1 fruit fly cellular context compared by ENCODE assay signal in genomic region chr2L:3532973-3533525, dm6.
TF ChIP-seq lines count a peak whose summit lies in the region.

No protein-coding gene starts in this region.

TF ChIP-seq in whole organism, embryonic, 481 proteins besides CTCF, POLR2A, EP300 and RAD21 (continued from another document and continues in another):
- TF ChIP-seq pum (GFP tag; optimal IDR thresholded peaks at IDR 0.05; lab: Kevin White, UChicago) (peak; percentile 46), GATAe (GFP tag; conservative IDR thresholded peaks at IDR 0.05; lab: Robert Waterston, UW) (no peak), corto (GFP tag; optimal IDR thresholded peaks at IDR 0.05; lab: Kevin White, UChicago) (no peak), PHDP (tag; optimal IDR thresholded peaks at IDR 0.05; lab: Kevin White, UChicago) (no peak), bab2 (GFP tag; optimal IDR thresholded peaks at IDR 0.05; lab: Kevin White, UChicago) (peak; percentile 36), btn (GFP tag; optimal IDR thresholded peaks at IDR 0.05; lab: Kevin White, UChicago) (peak; percentile 40), Blimp-1 (GFP tag; optimal IDR thresholded peaks at IDR 0.05; lab: Kevin White, UChicago) (peak; percentile 26), Fer3 (tag; optimal IDR thresholded peaks at IDR 0.05; lab: Kevin White, UChicago) (no peak), esg (GFP tag; conservative IDR thresholded peaks at IDR 0.05; lab: Robert Waterston, UW) (0 out of 2 replicates have a peak, but pooled peaks have one; percentile 16), sr (GFP tag; IDR thresholded peaks at IDR 0.05; lab: Robert Waterston, UW) (no peak), CG9609 (GFP tag; optimal IDR thresholded peaks at IDR 0.05; lab: Kevin White, UChicago) (peak; percentile 56), CG9876 (GFP tag; optimal IDR thresholded peaks at IDR 0.05; lab: Kevin White, UChicago) (peak; percentile 31), CG15601 (tag; optimal IDR thresholded peaks at IDR 0.05; lab: Kevin White, UChicago) (no peak), Trl (optimal IDR thresholded peaks at IDR 0.05; lab: Kevin White, UChicago) (no peak), Trl (GFP tag; optimal IDR thresholded peaks at IDR 0.05; lab: Kevin White, UChicago) (peak; percentile 73), CG8944 (GFP tag; optimal IDR thresholded peaks at IDR 0.05; lab: Kevin White, UChicago) (peak; percentile 36), CG7963 (GFP tag; IDR thresholded peaks at IDR 0.05; lab: Robert Waterston, UW; ENCODE audit: partially characterized antibody) (no peak), Fer2 (tag; optimal IDR thresholded peaks at IDR 0.05; lab: Kevin White, UChicago) (no peak), fru (optimal IDR thresholded peaks at IDR 0.05; lab: Kevin White, UChicago) (no peak), CG10267 (tag; optimal IDR thresholded peaks at IDR 0.05; lab: Kevin White, UChicago) (peak; percentile 36), cad (GFP tag; optimal IDR thresholded peaks at IDR 0.05; lab: Kevin White, UChicago) (no peak), HmgZ (tag; optimal IDR thresholded peaks at IDR 0.05; lab: Kevin White, UChicago) (no peak), CG31441 (GFP tag; IDR thresholded peaks at IDR 0.05; lab: Robert Waterston, UW) (peak; percentile 52; the same call in 1 of the 2 replicates), Oaz (GFP tag; IDR thresholded peaks at IDR 0.05; lab: Robert Waterston, UW) (0 out of 2 replicates have a peak, but pooled peaks have one; percentile 12), CG6791 (GFP tag; IDR thresholded peaks at IDR 0.05; lab: Robert Waterston, UW; ENCODE audit: partially characterized antibody) (no peak), hkb (optimal IDR thresholded peaks at IDR 0.05; lab: Kevin White, UChicago) (no peak), hkb (GFP tag; IDR thresholded peaks at IDR 0.05; lab: Robert Waterston, UW) (0 out of 2 replicates have a peak, but pooled peaks have one; percentile 12), CG8478 (optimal IDR thresholded peaks at IDR 0.05; lab: Kevin White, UChicago) (no peak), CG18599 (GFP tag; optimal IDR thresholded peaks at IDR 0.05; lab: Kevin White, UChicago) (no peak), CG2120 (GFP tag; optimal IDR thresholded peaks at IDR 0.05; lab: Kevin White, UChicago) (no peak), CG8089 (GFP tag; optimal IDR thresholded peaks at IDR 0.05; lab: Kevin White, UChicago) (peak; percentile 32), pita (GFP tag; optimal IDR thresholded peaks at IDR 0.05; lab: Kevin White, UChicago) (no peak), CG7271 (tag; optimal IDR thresholded peaks at IDR 0.05; lab: Kevin White, UChicago) (peak; percentile 78), Dek (tag; optimal IDR thresholded peaks at IDR 0.05; lab: Kevin White, UChicago) (no peak), CG4707 (GFP tag; optimal IDR thresholded peaks at IDR 0.05; lab: Kevin White, UChicago) (peak; percentile 17), CG7357 (GFP tag; IDR thresholded peaks at IDR 0.05; lab: Robert Waterston, UW) (peak; percentile 41; the same call in 1 of the 3 replicates), CG2129 (GFP tag; IDR thresholded peaks at IDR 0.05; lab: Robert Waterston, UW; ENCODE audit: partially characterized antibody) (no peak), CG32772 (GFP tag; IDR thresholded peaks at IDR 0.05; lab: Robert Waterston, UW) (peak; percentile 43; the same call in 1 of the 2 replicates), eyg (GFP tag; optimal IDR thresholded peaks at IDR 0.05; lab: Kevin White, UChicago) (no peak), CG6689 (GFP tag; IDR thresholded peaks at IDR 0.05; lab: Robert Waterston, UW) (peak; percentile 65), HLH54F (GFP tag; optimal IDR thresholded peaks at IDR 0.05; lab: Kevin White, UChicago) (no peak), CG1647 (GFP tag; optimal IDR thresholded peaks at IDR 0.05; lab: Kevin White, UChicago) (peak; percentile 20), aop (GFP tag; IDR thresholded peaks at IDR 0.05; lab: Robert Waterston, UW) (0 out of 2 replicates have a peak, but pooled peaks have one; percentile 9), CG8388 (GFP tag; optimal IDR thresholded peaks at IDR 0.05; lab: Kevin White, UChicago) (peak; percentile 24), Sry-δ (GFP tag; optimal IDR thresholded peaks at IDR 0.05; lab: Kevin White, UChicago) (no peak), Hmx (GFP tag; optimal IDR thresholded peaks at IDR 0.05; lab: Kevin White, UChicago) (no peak), Poxn (GFP tag; IDR thresholded peaks at IDR 0.05; lab: Robert Waterston, UW) (no peak), CG11560 (tag; IDR thresholded peaks at IDR 0.05; lab: Robert Waterston, UW) (no peak), psq (GFP tag; optimal IDR thresholded peaks at IDR 0.05; lab: Kevin White, UChicago) (no peak), CG14965 (GFP tag; optimal IDR thresholded peaks at IDR 0.05; lab: Kevin White, UChicago; ENCODE audit: borderline replicate concordance) (no peak), ERR (GFP tag; optimal IDR thresholded peaks at IDR 0.05; lab: Kevin White, UChicago) (no peak), Side (GFP tag; optimal IDR thresholded peaks at IDR 0.05; lab: Kevin White, UChicago) (peak; percentile 49), sima (GFP tag; optimal IDR thresholded peaks at IDR 0.05; lab: Kevin White, UChicago) (no peak), Bdp1 (GFP tag; optimal IDR thresholded peaks at IDR 0.05; lab: Kevin White, UChicago) (no peak), sim (GFP tag; IDR thresholded peaks at IDR 0.05; lab: Robert Waterston, UW) (no peak), Usf (GFP tag; optimal IDR thresholded peaks at IDR 0.05; lab: Kevin White, UChicago) (peak; percentile 28), nerfin-2 (GFP tag; IDR thresholded peaks at IDR 0.05; lab: Robert Waterston, UW; ENCODE audit: partially characterized antibody) (no peak), CG17361 (GFP tag; IDR thresholded peaks at IDR 0.05; lab: Robert Waterston, UW) (peak; percentile 52; the same call in 2 of the 3 replicates), CG7839 (tag; optimal IDR thresholded peaks at IDR 0.05; lab: Kevin White, UChicago) (peak; percentile 44), pan (optimal IDR thresholded peaks at IDR 0.05; lab: Kevin White, UChicago) (no peak), pan (GFP tag; optimal IDR thresholded peaks at IDR 0.05 in 1 of 2, IDR thresholded peaks at IDR 0.05 in 1 of 2) (peak in 1 of 2 experiments; percentile 65), BtbVII (GFP tag; optimal IDR thresholded peaks at IDR 0.05; lab: Kevin White, UChicago) (no peak), CG3995 (GFP tag; optimal IDR thresholded peaks at IDR 0.05; lab: Kevin White, UChicago) (no peak), exex (tag; optimal IDR thresholded peaks at IDR 0.05; lab: Kevin White, UChicago) (no peak), CG14014 (GFP tag; IDR thresholded peaks at IDR 0.05; lab: Robert Waterston, UW) (no peak), CG10321 (GFP tag; IDR thresholded peaks at IDR 0.05; lab: Robert Waterston, UW) (no peak; the same call in 1 of the 2 replicates), grn (GFP tag; optimal IDR thresholded peaks at IDR 0.05; lab: Kevin White, UChicago) (peak; percentile 88), CG16813 (GFP tag; IDR thresholded peaks at IDR 0.05; lab: Robert Waterston, UW; ENCODE audit: partially characterized antibody) (no peak), CG15696 (tag; optimal IDR thresholded peaks at IDR 0.05; lab: Kevin White, UChicago) (peak; percentile 88), CG14860 (GFP tag; IDR thresholded peaks at IDR 0.05; lab: Robert Waterston, UW; ENCODE audit: partially characterized antibody) (no peak), Bteb2 (GFP tag; optimal IDR thresholded peaks at IDR 0.05; lab: Kevin White, UChicago) (no peak), D (optimal IDR thresholded peaks at IDR 0.05; lab: Kevin White, UChicago) (no peak), D (GFP tag; optimal IDR thresholded peaks at IDR 0.05; lab: Kevin White, UChicago) (peak; percentile 20), CG18011 (GFP tag; optimal IDR thresholded peaks at IDR 0.05; lab: Kevin White, UChicago) (no peak), CG16863 (GFP tag; optimal IDR thresholded peaks at IDR 0.05; lab: Kevin White, UChicago) (peak; percentile 25), CG15073 (GFP tag; optimal IDR thresholded peaks at IDR 0.05; lab: Kevin White, UChicago) (no peak), CG34376 (GFP tag; optimal IDR thresholded peaks at IDR 0.05; lab: Kevin White, UChicago) (no peak), CG9727 (GFP tag; optimal IDR thresholded peaks at IDR 0.05; lab: Kevin White, UChicago) (peak; percentile 85), H15 (GFP tag; IDR thresholded peaks at IDR 0.05; lab: Robert Waterston, UW) (no peak), row (GFP tag; IDR thresholded peaks at IDR 0.05; lab: Robert Waterston, UW) (peak; percentile 53), CG7786 (GFP tag; optimal IDR thresholded peaks at IDR 0.05; lab: Kevin White, UChicago) (peak; percentile 51), CG12219 (GFP tag; optimal IDR thresholded peaks at IDR 0.05; lab: Kevin White, UChicago) (no peak), ssp (GFP tag; IDR thresholded peaks at IDR 0.05; lab: Robert Waterston, UW) (peak; percentile 35; the same call in 1 of the 2 replicates), caup (GFP tag; optimal IDR thresholded peaks at IDR 0.05; lab: Kevin White, UChicago; ENCODE audit: severe bottlenecking) (no peak), Chrac-16 (GFP tag; optimal IDR thresholded peaks at IDR 0.05; lab: Kevin White, UChicago) (peak; percentile 68), Sox102F (GFP tag; optimal IDR thresholded peaks at IDR 0.05; lab: Kevin White, UChicago) (peak; percentile 16), CG4617 (GFP tag; optimal IDR thresholded peaks at IDR 0.05; lab: Kevin White, UChicago; ENCODE audit: borderline replicate concordance) (no peak), Lim3 (GFP tag; IDR thresholded peaks at IDR 0.05; lab: Robert Waterston, UW) (no peak), zfh1 (GFP tag; IDR thresholded peaks at IDR 0.05; lab: Robert Waterston, UW) (peak; percentile 79), H2.0 (GFP tag; IDR thresholded peaks at IDR 0.05; lab: Robert Waterston, UW) (no peak), Atf3 (GFP tag; optimal IDR thresholded peaks at IDR 0.05; lab: Kevin White, UChicago) (peak; percentile 17), CG2889 (GFP tag; IDR thresholded peaks at IDR 0.05; lab: Robert Waterston, UW) (no peak), Dfd (GFP tag; optimal IDR thresholded peaks at IDR 0.05; lab: Kevin White, UChicago) (no peak), rib (GFP tag; IDR thresholded peaks at IDR 0.05; lab: Robert Waterston, UW) (no peak), CG3838 (GFP tag; optimal IDR thresholded peaks at IDR 0.05; lab: Kevin White, UChicago) (no peak), CG9215 (GFP tag; IDR thresholded peaks at IDR 0.05; lab: Robert Waterston, UW) (no peak), Lhr (GFP tag; optimal IDR thresholded peaks at IDR 0.05; lab: Kevin White, UChicago) (peak; percentile 10), CG3281 (GFP tag; optimal IDR thresholded peaks at IDR 0.05; lab: Kevin White, UChicago) (no peak), CG4854 (GFP tag; optimal IDR thresholded peaks at IDR 0.05; lab: Kevin White, UChicago) (no peak), CG17912 (GFP tag; optimal IDR thresholded peaks at IDR 0.05; lab: Kevin White, UChicago) (no peak), Max (GFP tag; optimal IDR thresholded peaks at IDR 0.05; lab: Kevin White, UChicago) (peak; percentile 12), Optix (GFP tag; IDR thresholded peaks at IDR 0.05; lab: Robert Waterston, UW) (peak; percentile 54; the same call in 1 of the 3 replicates), MTF-1 (GFP tag; optimal IDR thresholded peaks at IDR 0.05; lab: Kevin White, UChicago; ENCODE audit: borderline replicate concordance) (no peak), chif (GFP tag; optimal IDR thresholded peaks at IDR 0.05; lab: Kevin White, UChicago) (peak; percentile 44 to 76), Adf1 (GFP tag; IDR thresholded peaks at IDR 0.05; lab: Robert Waterston, UW) (no peak), CG11723 (GFP tag; optimal IDR thresholded peaks at IDR 0.05; lab: Kevin White, UChicago) (no peak), Hey (tag; optimal IDR thresholded peaks at IDR 0.05; lab: Kevin White, UChicago) (no peak), CG17328 (GFP tag; IDR thresholded peaks at IDR 0.05; lab: Robert Waterston, UW) (peak; percentile 75), ranshi (GFP tag; IDR thresholded peaks at IDR 0.05; lab: Robert Waterston, UW) (peak; percentile 33; the same call in 1 of the 2 replicates), Asciz (GFP tag; optimal IDR thresholded peaks at IDR 0.05; lab: Kevin White, UChicago) (no peak), salm (tag; optimal IDR thresholded peaks at IDR 0.05; lab: Kevin White, UChicago) (no peak), CG11085 (GFP tag; IDR thresholded peaks at IDR 0.05; lab: Robert Waterston, UW) (no peak), CG4404 (GFP tag; IDR thresholded peaks at IDR 0.05; lab: Robert Waterston, UW) (peak; percentile 85), Ravus (GFP tag; IDR thresholded peaks at IDR 0.05; lab: Robert Waterston, UW) (no peak), gt (GFP tag; IDR thresholded peaks at IDR 0.05; lab: Robert Waterston, UW) (no peak), CG12071 (GFP tag; optimal IDR thresholded peaks at IDR 0.05; lab: Kevin White, UChicago) (no peak), CG3726 (GFP tag; IDR thresholded peaks at IDR 0.05; lab: Robert Waterston, UW) (no peak), CG9817 (tag; optimal IDR thresholded peaks at IDR 0.05; lab: Kevin White, UChicago) (no peak), CG11093 (GFP tag; IDR thresholded peaks at IDR 0.05; lab: Robert Waterston, UW) (no peak), C15 (GFP tag; IDR thresholded peaks at IDR 0.05; lab: Robert Waterston, UW) (no peak), shn (GFP tag; optimal IDR thresholded peaks at IDR 0.05; lab: Kevin White, UChicago) (peak; percentile 44), fd3F (GFP tag; optimal IDR thresholded peaks at IDR 0.05; lab: Kevin White, UChicago) (no peak), CG10565 (GFP tag; optimal IDR thresholded peaks at IDR 0.05; lab: Kevin White, UChicago) (peak; percentile 21), yki (optimal IDR thresholded peaks at IDR 0.05; lab: Kevin White, UChicago) (no peak), inv (GFP tag; IDR thresholded peaks at IDR 0.05; lab: Robert Waterston, UW; ENCODE audit: partially characterized antibody) (no peak), hb (GFP tag; IDR thresholded peaks at IDR 0.05; lab: Robert Waterston, UW; ENCODE audit: partially characterized antibody) (no peak), sens-2 (GFP tag; IDR thresholded peaks at IDR 0.05; lab: Robert Waterston, UW) (no peak), Stat92E (GFP tag; optimal IDR thresholded peaks at IDR 0.05; lab: Kevin White, UChicago) (no peak), CG34422 (GFP tag; IDR thresholded peaks at IDR 0.05; lab: Robert Waterston, UW) (no peak), CG2202 (tag; optimal IDR thresholded peaks at IDR 0.05; lab: Kevin White, UChicago) (peak; percentile 53), dm (GFP tag; optimal IDR thresholded peaks at IDR 0.05; lab: Kevin White, UChicago) (peak; percentile 11), CG3847 (GFP tag; IDR thresholded peaks at IDR 0.05; lab: Robert Waterston, UW) (0 out of 2 replicates have a peak, but pooled peaks have one; percentile 9), CG13123 (GFP tag; optimal IDR thresholded peaks at IDR 0.05; lab: Kevin White, UChicago) (peak; percentile 10)
